Worm (Caenorhabditis elegans) whole organism, early embryonic: ENCODE results near the gene C05C8.1.

Experiments used
- B0310.2 ChIP-seq: sonication (generic microtip); optimal IDR thresholded peaks from 2 replicates; lab custom pipeline; 2016; ENCODE audit warnings: mild to moderate bottlenecking, missing genetic modification characterization, missing compliant biosample characterization
- F13C5.2 ChIP-seq: sonication (generic microtip); optimal IDR thresholded peaks from 2 replicates; lab custom pipeline; 2017; ENCODE audit warnings: mild to moderate bottlenecking, missing genetic modification characterization, inconsistent platforms, missing compliant biosample characterization
- aly-1 ChIP-seq: sonication (generic microtip); optimal IDR thresholded peaks from 2 replicates; lab custom pipeline; 2016; ENCODE audit warnings: missing genetic modification characterization, missing compliant biosample characterization
- ama-1 ChIP-seq: fragments of 150-350 bp; optimal IDR thresholded peaks from 2 replicates; lab custom pipeline; 2014
- ceh-13 ChIP-seq: fragments of 200-800 bp; sonication (Bioruptor generic); optimal IDR thresholded peaks from 2 replicates; lab custom pipeline; 2018; ENCODE audit warnings: mild to moderate bottlenecking, missing genetic modification characterization, missing compliant biosample characterization
- ceh-36 ChIP-seq: sonication (generic microtip); optimal IDR thresholded peaks from 2 replicates; lab custom pipeline; 2016; ENCODE audit warnings: missing genetic modification characterization, inconsistent platforms, missing compliant biosample characterization
- ets-7 ChIP-seq: sonication (generic microtip); optimal IDR thresholded peaks from 2 replicates; lab custom pipeline; 2016; ENCODE audit warnings: missing genotype, missing genetic modification characterization, missing compliant biosample characterization
- flt-1 ChIP-seq: fragments of 200-800 bp; sonication (Bioruptor generic); IDR thresholded peaks from 2 replicates; pipeline ENCODE4 v1.3.6; 2022; ENCODE audit warnings: missing genetic modification characterization, missing compliant biosample characterization
- hmg-4 ChIP-seq: fragments of 200-800 bp; sonication (Bioruptor generic); optimal IDR thresholded peaks from 2 replicates; lab custom pipeline; 2018; ENCODE audit warnings: mild to moderate bottlenecking, missing genetic modification characterization, missing compliant biosample characterization
- pes-1 ChIP-seq: fragments of 200-800 bp; sonication (Bioruptor generic); IDR thresholded peaks from 2 replicates; pipeline ENCODE4 v1.3.6; 2022; ENCODE audit warnings: missing genetic modification reagents, missing genetic modification characterization, missing compliant biosample characterization
- sea-1 ChIP-seq: fragments of 200-800 bp; sonication (Bioruptor generic); conservative IDR thresholded peaks from 2 replicates; pipeline ENCODE4 v1.3.6; 2022; ENCODE audit warnings: missing genetic modification characterization, missing compliant biosample characterization
- tbx-11 ChIP-seq: fragments of 200-800 bp; sonication (Bioruptor generic); IDR thresholded peaks from 2 replicates; pipeline ENCODE4 v1.3.6; 2022; ENCODE audit warnings: missing genetic modification characterization, missing compliant biosample characterization
- tbx-37 ChIP-seq: fragments of 200-800 bp; sonication (Bioruptor generic); conservative IDR thresholded peaks from 2 replicates; pipeline ENCODE4 v1.3.6; 2022; ENCODE audit warnings: missing genetic modification reagents, missing genetic modification characterization, missing compliant biosample characterization
- tra-4 ChIP-seq: sonication (generic microtip); optimal IDR thresholded peaks from 2 replicates; lab custom pipeline; 2017; ENCODE audit warnings: missing genetic modification characterization, missing compliant biosample characterization

- TF ChIP-seq flt-1 (no peak), ets-7 (no peak), ama-1 (lab: Kevin White, UChicago) (no peak), tbx-11 (GFP tag; lab: Robert Waterston, UW) (no peak), tra-4 (no peak), hmg-4 (GFP tag; lab: Kevin White, UChicago) (peak; percentile 4), B0310.2 (tag; lab: Kevin White, UChicago) (no peak), pes-1 (GFP tag; lab: Robert Waterston, UW) (no peak), ceh-36 (tag; lab: Kevin White, UChicago) (no peak), F13C5.2 (tag; lab: Kevin White, UChicago) (no peak), sea-1 (no peak), aly-1 (tag; lab: Kevin White, UChicago) (no peak), ceh-13 (GFP tag; lab: Kevin White, UChicago) (no peak), tbx-37 (no peak)
Measured at ce11 chrV:7220973-7221519, 18.5 kb upstream of the C05C8.1 start, which contains the start of the genes C13F10.8, C13F10.6 and kxd-1.
